Worm (Caenorhabditis elegans) whole organism, young adult: ENCODE results near the gene T14G11.1.

Experiments used
- B0336.3 ChIP-seq: fragments of 200-800 bp; sonication (Bioruptor generic); IDR thresholded peaks from 2 replicates; pipeline ENCODE4 v1.3.6; 2022; ENCODE audit warnings: missing genetic modification characterization, missing compliant biosample characterization
- F10E7.11 ChIP-seq: sonication (generic microtip); optimal IDR thresholded peaks from 2 replicates; lab custom pipeline; 2017; ENCODE audit warnings: mild to moderate bottlenecking, missing genetic modification characterization, moderate library complexity, missing compliant biosample characterization
- F37B4.10 ChIP-seq: fragments of 200-800 bp; sonication (Bioruptor generic); IDR thresholded peaks from 2 replicates; pipeline ENCODE4 v1.3.6; 2022; ENCODE audit warnings: missing genetic modification characterization, missing compliant biosample characterization
- F52B5.7 ChIP-seq: sonication (generic microtip); optimal IDR thresholded peaks from 2 replicates; lab custom pipeline; 2016; ENCODE audit warnings: mild to moderate bottlenecking, missing genetic modification characterization, missing compliant biosample characterization
- T07F8.4 ChIP-seq: sonication (generic microtip); optimal IDR thresholded peaks from 2 replicates; lab custom pipeline; 2016; ENCODE audit warnings: mild to moderate bottlenecking, missing genetic modification characterization, moderate library complexity, missing compliant biosample characterization
- T26A5.8 ChIP-seq: sonication (generic microtip); optimal IDR thresholded peaks from 2 replicates; lab custom pipeline; 2016; ENCODE audit warnings: missing genetic modification characterization, missing compliant biosample characterization
- Y53G8AR.9 ChIP-seq: fragments of 200-800 bp; sonication (Bioruptor generic); conservative IDR thresholded peaks from 2 replicates; pipeline ENCODE4 v1.3.6; 2022; ENCODE audit warnings: missing genetic modification reagents, missing genetic modification characterization, missing compliant biosample characterization
- Y56A3A.18 ChIP-seq: fragments of 200-800 bp; sonication (Bioruptor generic); IDR thresholded peaks from 2 replicates; pipeline ENCODE4 v1.3.6; 2022; ENCODE audit warnings: missing genetic modification reagents, missing genetic modification characterization, missing compliant biosample characterization
- Y79H2A.3 ChIP-seq: fragments of 200-800 bp; sonication (Bioruptor generic); conservative IDR thresholded peaks from 2 replicates; pipeline ENCODE4 v1.3.6; 2022; ENCODE audit warnings: missing genetic modification reagents, missing genetic modification characterization, missing compliant biosample characterization
- ZK185.1 ChIP-seq: sonication (generic microtip); optimal IDR thresholded peaks from 2 replicates; lab custom pipeline; 2016; ENCODE audit warnings: mild to moderate bottlenecking, missing genetic modification characterization, missing compliant biosample characterization; ENCODE audit not compliant: poor library complexity, severe bottlenecking
- aptf-3 ChIP-seq: fragments of 200-800 bp; sonication (Bioruptor generic); IDR thresholded peaks from 2 replicates; pipeline ENCODE4 v1.3.6; 2022; ENCODE audit warnings: missing genetic modification characterization, missing compliant biosample characterization
- atf-7 ChIP-seq: sonication (generic microtip); optimal IDR thresholded peaks from 2 replicates; lab custom pipeline; 2017; ENCODE audit warnings: mild to moderate bottlenecking, missing genetic modification characterization, missing compliant biosample characterization
- athp-1 ChIP-seq: sonication (generic microtip); optimal IDR thresholded peaks from 2 replicates; lab custom pipeline; 2017; ENCODE audit warnings: mild to moderate bottlenecking, missing genetic modification characterization, missing compliant biosample characterization
- attf-6 ChIP-seq: fragments of 200-800 bp; sonication (Bioruptor generic); IDR thresholded peaks from 2 replicates; pipeline ENCODE4 v1.3.6; 2022; ENCODE audit warnings: missing genetic modification reagents, missing genetic modification characterization, missing compliant biosample characterization
- cebp-1 ChIP-seq, 2 experiments: fragments of 200-800 bp in 1 of 2; sonication (Bioruptor generic) in 1 of 2; sonication (generic microtip) in 1 of 2; IDR thresholded peaks in 1 of 2; optimal IDR thresholded peaks in 1 of 2; 2 replicates each; pipeline versions ENCODE4 v1.3.6 to Lab custom; 2017 to 2022; ENCODE audit warnings: missing compliant biosample characterization in 2 of 2, missing genetic modification characterization in 2 of 2, mild to moderate bottlenecking in 1 of 2, missing genetic modification reagents in 1 of 2, moderate library complexity in 1 of 2
- chd-7 ChIP-seq: sonication (generic microtip); optimal IDR thresholded peaks from 2 replicates; lab custom pipeline; 2016; ENCODE audit warnings: mild to moderate bottlenecking, missing genetic modification characterization, moderate library complexity, missing compliant biosample characterization
- die-1 ChIP-seq: sonication (generic microtip); optimal IDR thresholded peaks from 2 replicates; lab custom pipeline; 2016; ENCODE audit warnings: missing genotype, mild to moderate bottlenecking, missing genetic modification characterization, missing compliant biosample characterization
- him-1 ChIP-seq: sonication (generic microtip); optimal IDR thresholded peaks from 2 replicates; lab custom pipeline; 2016; ENCODE audit warnings: missing genotype, missing genetic modification reagents, missing genetic modification characterization, missing compliant biosample characterization
- hmg-20 ChIP-seq: fragments of 200-800 bp; sonication (Bioruptor generic); IDR thresholded peaks from 2 replicates; pipeline ENCODE4 v1.3.6; 2022; ENCODE audit warnings: missing genetic modification reagents, missing genetic modification characterization, missing compliant biosample characterization
- let-607 ChIP-seq, 2 experiments: fragments of 200-800 bp in 1 of 2; sonication (Bioruptor generic) in 1 of 2; sonication (generic microtip) in 1 of 2; optimal IDR thresholded peaks; 2 replicates each; lab custom pipeline; 2016 to 2018; ENCODE audit warnings: mild to moderate bottlenecking in 2 of 2, missing compliant biosample characterization in 2 of 2, missing genetic modification characterization in 2 of 2, moderate library complexity in 2 of 2, missing genotype in 1 of 2
- lin-26 ChIP-seq: fragments of 200-800 bp; sonication (Bioruptor generic); IDR thresholded peaks from 2 replicates; pipeline ENCODE4 v1.3.6; 2022; ENCODE audit warnings: missing genetic modification reagents, missing genetic modification characterization, missing compliant biosample characterization
- lin-54 ChIP-seq: fragments of 200-800 bp; sonication (Bioruptor generic); optimal IDR thresholded peaks from 2 replicates; lab custom pipeline; 2018; ENCODE audit warnings: mild to moderate bottlenecking, missing genetic modification characterization, missing compliant biosample characterization
- lir-1 ChIP-seq: fragments of 200-800 bp; sonication (Bioruptor generic); conservative IDR thresholded peaks from 2 replicates; pipeline ENCODE4 v1.3.6; 2022; ENCODE audit warnings: missing genetic modification reagents, missing genetic modification characterization, missing compliant biosample characterization
- mxl-1 ChIP-seq: sonication (generic microtip); optimal IDR thresholded peaks from 2 replicates; lab custom pipeline; 2016; ENCODE audit warnings: missing genetic modification characterization, missing compliant biosample characterization
- nfyb-1 ChIP-seq: fragments of 200-800 bp; sonication (Bioruptor generic); IDR thresholded peaks from 2 replicates; pipeline ENCODE4 v1.3.6; 2022; ENCODE audit warnings: missing genetic modification reagents, missing genetic modification characterization, missing compliant biosample characterization
- nhr-179 ChIP-seq: sonication (generic microtip); optimal IDR thresholded peaks from 2 replicates; lab custom pipeline; 2016; ENCODE audit warnings: mild to moderate bottlenecking, missing genetic modification characterization, missing compliant biosample characterization
- nhr-80 ChIP-seq: sonication (generic microtip); optimal IDR thresholded peaks from 2 replicates; lab custom pipeline; 2016; ENCODE audit warnings: missing genetic modification characterization, missing compliant biosample characterization
- pbrm-1 ChIP-seq: fragments of 200-800 bp; sonication (Bioruptor generic); IDR thresholded peaks from 2 replicates; pipeline ENCODE4 v1.3.6; 2022; ENCODE audit warnings: missing genetic modification reagents, missing genetic modification characterization, missing compliant biosample characterization
- rec-8 ChIP-seq, 2 experiments: sonication (generic microtip); optimal IDR thresholded peaks; 2 replicates each; lab custom pipeline; 2016; ENCODE audit warnings: mild to moderate bottlenecking in 2 of 2, missing genetic modification characterization in 2 of 2, missing genetic modification reagents in 2 of 2, missing genotype in 2 of 2, missing biosample characterization in 1 of 2, missing compliant biosample characterization in 1 of 2, moderate library complexity in 1 of 2
- repo-1 ChIP-seq: sonication (generic microtip); optimal IDR thresholded peaks from 2 replicates; lab custom pipeline; 2017; ENCODE audit warnings: mild to moderate bottlenecking, missing genetic modification characterization, missing compliant biosample characterization
- tlf-1 ChIP-seq: fragments of 200-800 bp; sonication (Bioruptor generic); optimal IDR thresholded peaks from 2 replicates; lab custom pipeline; 2018; ENCODE audit warnings: mild to moderate bottlenecking, missing genetic modification characterization, missing compliant biosample characterization
- unc-62 ChIP-seq: fragments of 150-350 bp; optimal IDR thresholded peaks from 2 replicates; lab custom pipeline; 2014; ENCODE audit warnings: missing biosample characterization, missing genetic modification reagents, missing genetic modification characterization
- ztf-18 ChIP-seq: sonication (generic microtip); optimal IDR thresholded peaks from 2 replicates; lab custom pipeline; 2016; ENCODE audit warnings: missing genotype, mild to moderate bottlenecking, missing genetic modification characterization, missing compliant biosample characterization
- ztf-26 ChIP-seq: sonication (generic microtip); optimal IDR thresholded peaks from 2 replicates; lab custom pipeline; 2017; ENCODE audit warnings: missing genetic modification characterization, missing compliant biosample characterization
- ztf-28 ChIP-seq: fragments of 200-800 bp; sonication (Bioruptor generic); IDR thresholded peaks from 2 replicates; pipeline ENCODE4 v1.3.6; 2022; ENCODE audit warnings: missing genetic modification reagents, missing genetic modification characterization, missing compliant biosample characterization
- ztf-6 ChIP-seq: fragments of 200-800 bp; sonication (Bioruptor generic); IDR thresholded peaks from 2 replicates; pipeline ENCODE4 v1.3.6; 2022; ENCODE audit warnings: missing genetic modification reagents, missing genetic modification characterization, missing compliant biosample characterization

T14G11.1 gene

ce11 chrX:2697645-2698044, 8.9 kb downstream of the T14G11.1 start:
- no peak for TF ChIP-seq ztf-6 (GFP tag; lab: Robert Waterston, UW)
- no peak for TF ChIP-seq hmg-20 (GFP tag; lab: Robert Waterston, UW)

- TF ChIP-seq ztf-28 (GFP tag; lab: Robert Waterston, UW) (no peak), nfyb-1 (GFP tag; lab: Robert Waterston, UW) (peak; percentile 63; the same call in 1 of the 2 replicates), cebp-1 (GFP tag; IDR thresholded peaks at IDR 0.05; lab: Robert Waterston, UW) (no peak), cebp-1 (tag; optimal IDR thresholded peaks at IDR 0.05; lab: Kevin White, UChicago) (peak; percentile 47), pbrm-1 (GFP tag; lab: Robert Waterston, UW) (0 out of 2 replicates have a peak, but pooled peaks have one; percentile 18), aptf-3 (GFP tag; lab: Robert Waterston, UW) (no peak), rec-8 (tag; optimal IDR thresholded peaks at IDR 0.05; lab: Kevin White, UChicago) (no peak), tlf-1 (GFP tag; lab: Kevin White, UChicago) (no peak), chd-7 (no peak), atf-7 (tag; lab: Kevin White, UChicago) (no peak), T07F8.4 (no peak), Y79H2A.3 (GFP tag; lab: Robert Waterston, UW) (0 out of 2 replicates have a peak, but pooled peaks have one; percentile 12), lin-54 (GFP tag; lab: Kevin White, UChicago) (no peak), mxl-1 (no peak), F10E7.11 (tag; lab: Kevin White, UChicago) (no peak), lin-26 (GFP tag; lab: Robert Waterston, UW) (no peak), die-1 (no peak), attf-6 (GFP tag; lab: Robert Waterston, UW) (no peak), athp-1 (tag; lab: Kevin White, UChicago) (no peak), ztf-18 (tag; lab: Kevin White, UChicago) (no peak), Y56A3A.18 (GFP tag; lab: Robert Waterston, UW) (0 out of 2 replicates have a peak, but pooled peaks have one; percentile 55), Y53G8AR.9 (GFP tag; lab: Robert Waterston, UW) (peak; percentile 55; the same call in 1 of the 2 replicates), F37B4.10 (GFP tag; lab: Robert Waterston, UW) (0 out of 2 replicates have a peak, but pooled peaks have one; percentile 15), B0336.3 (GFP tag; lab: Robert Waterston, UW) (peak; percentile 51; the same call in 1 of the 2 replicates), let-607 (tag; optimal IDR thresholded peaks at IDR 0.05; lab: Kevin White, UChicago) (peak in 1 of 2 experiments; percentile 7), ZK185.1 (tag; lab: Kevin White, UChicago) (peak; percentile 22), unc-62 (GFP tag; lab: Kevin White, UChicago) (no peak), nhr-179 (tag; lab: Kevin White, UChicago) (no peak), ztf-26 (no peak), lir-1 (GFP tag; lab: Robert Waterston, UW) (no peak), him-1 (tag; lab: Kevin White, UChicago) (no peak), F52B5.7 (tag; lab: Kevin White, UChicago) (no peak), nhr-80 (tag; lab: Kevin White, UChicago) (peak; percentile 29), T26A5.8 (no peak), repo-1 (tag; lab: Kevin White, UChicago) (peak; percentile 24)
Measured at ce11 chrX:2698197-2698800, 9.5 kb downstream of the T14G11.1 start.
